Worm (Caenorhabditis elegans): ENCODE measurements around the gene pqn-92.

The pqn-92 gene

DNA sequence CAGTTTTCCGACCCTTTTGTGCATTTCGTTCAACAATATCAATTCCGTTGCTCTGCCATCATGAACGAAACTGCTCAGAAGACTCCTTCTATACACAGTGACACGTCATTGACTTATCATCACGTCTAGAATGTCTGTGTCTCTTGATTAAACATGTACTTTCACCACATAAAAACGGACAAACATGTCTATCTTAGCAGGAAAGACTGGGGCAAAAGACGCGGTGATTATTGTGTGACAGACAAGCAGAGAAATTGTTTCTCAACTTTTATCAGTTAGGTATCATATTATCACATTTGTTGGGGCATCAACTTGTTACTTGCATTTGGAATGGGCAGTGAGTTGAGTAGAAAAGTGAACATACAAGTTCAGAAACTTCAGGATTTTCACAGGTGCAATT, 17.7 kb downstream of the pqn-92 start:
- TF ChIP-seq flt-1 (GFP tag; IDR thresholded peaks at IDR 0.05) (no peak), sea-1 (GFP tag; conservative IDR thresholded peaks at IDR 0.05) (no peak), ama-1 (optimal IDR thresholded peaks at IDR 0.05) (no peak), aly-1 (tag; optimal IDR thresholded peaks at IDR 0.05) (no peak), ceh-36 (tag; optimal IDR thresholded peaks at IDR 0.05) (no peak), F13C5.2 (tag; optimal IDR thresholded peaks at IDR 0.05) (no peak), ceh-13 (GFP tag; optimal IDR thresholded peaks at IDR 0.05) (no peak), hmg-4 (GFP tag; optimal IDR thresholded peaks at IDR 0.05) (no peak), pes-1 (GFP tag; IDR thresholded peaks at IDR 0.05) (no peak), B0310.2 (tag; optimal IDR thresholded peaks at IDR 0.05) (no peak)

DNA sequence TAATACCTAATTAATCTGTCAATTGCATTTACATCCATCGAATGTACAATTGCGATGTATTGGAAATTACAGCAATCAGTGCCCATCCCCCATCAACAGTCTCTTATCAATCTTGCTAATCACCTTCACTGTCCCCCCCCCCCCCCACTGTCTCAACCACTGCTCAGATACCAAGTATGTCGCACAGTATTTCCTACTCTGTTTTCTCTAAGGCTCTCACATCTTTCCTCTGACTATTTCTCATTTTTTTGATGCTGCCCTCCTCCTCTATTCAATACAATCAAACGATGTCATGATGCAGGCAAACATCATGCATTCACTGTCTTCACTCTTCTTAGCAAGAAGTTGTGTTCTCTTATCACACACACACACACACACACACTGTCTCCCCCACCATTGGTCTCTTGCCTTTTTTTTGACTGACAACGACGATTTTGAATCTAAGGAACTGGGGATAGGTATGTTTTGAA, 20.0 kb downstream of the pqn-92 start, which contains the start of the genes zip-12 and Y75B8A.63:
TSS of gene zip-12 (plus strand) at position 387 of the 470 bp plus-strand sequence.
TSS of gene Y75B8A.63 (plus strand) at position 420 of the 470 bp plus-strand sequence.
- TF ChIP-seq tbx-11 (GFP tag; IDR thresholded peaks at IDR 0.05) (no peak), flt-1 (GFP tag; IDR thresholded peaks at IDR 0.05) (no peak), F13C5.2 (tag; optimal IDR thresholded peaks at IDR 0.05) (no peak), ceh-13 (GFP tag; optimal IDR thresholded peaks at IDR 0.05) (no peak)

DNA sequence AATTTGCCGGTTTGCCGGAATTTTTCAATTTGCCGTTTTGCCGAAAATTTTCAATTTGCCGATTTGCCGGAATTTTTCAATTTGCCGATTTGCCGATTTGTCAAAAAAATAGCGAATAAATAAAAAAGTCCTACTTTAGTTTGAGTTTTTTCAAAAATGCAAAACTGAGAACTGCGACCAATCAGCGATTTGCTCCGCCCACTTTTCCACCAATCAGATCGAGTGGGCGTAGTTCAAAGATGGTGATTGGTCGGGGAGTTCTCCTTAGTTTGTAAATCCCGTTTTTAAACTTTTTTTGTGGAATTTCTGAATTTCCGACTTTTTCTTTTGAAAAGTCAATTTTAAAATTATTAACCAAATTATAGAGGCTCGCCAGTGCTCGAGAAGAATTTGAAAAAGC, 23.7 kb downstream of the pqn-92 start:
- TF ChIP-seq pes-1 (GFP tag; IDR thresholded peaks at IDR 0.05) = no peak
- no peak for TF ChIP-seq tbx-11 (GFP tag; IDR thresholded peaks at IDR 0.05)
- no peak for TF ChIP-seq tra-4 (tag; optimal IDR thresholded peaks at IDR 0.05)
- no peak for TF ChIP-seq B0310.2 (tag; optimal IDR thresholded peaks at IDR 0.05)
- no peak for TF ChIP-seq hnd-1 (tag; optimal IDR thresholded peaks at IDR 0.05)
- TF ChIP-seq hmbx-1 (tag; optimal IDR thresholded peaks at IDR 0.05) = no peak
- no peak for TF ChIP-seq ama-1 (optimal IDR thresholded peaks at IDR 0.05)
- no peak for TF ChIP-seq tbx-37 (GFP tag; conservative IDR thresholded peaks at IDR 0.05)

DNA sequence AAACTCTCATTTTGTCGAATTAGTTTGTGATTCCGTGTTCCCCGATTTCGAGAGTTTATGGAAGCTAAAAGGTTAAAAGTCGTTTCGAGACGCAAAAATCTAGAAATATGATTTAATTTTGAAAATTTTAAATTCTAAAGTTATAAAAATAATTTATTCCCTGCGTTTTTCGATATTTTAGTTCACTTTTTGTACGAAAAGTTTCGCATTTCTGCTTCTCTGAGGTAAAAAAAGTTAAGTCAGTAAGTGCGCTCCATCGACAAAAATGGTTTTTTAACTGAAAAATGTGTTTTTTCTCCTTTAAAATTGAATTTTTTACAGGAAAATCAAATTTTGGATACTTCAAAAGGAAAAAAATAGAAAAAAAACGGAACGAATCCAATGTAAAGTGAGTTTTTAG, 25.9 kb downstream of the pqn-92 start, which contains the start of gene zip-1:
TSS of gene zip-1 (plus strand) at position 301 of the 400 bp plus-strand sequence.
- TF ChIP-seq flt-1 (GFP tag; IDR thresholded peaks at IDR 0.05) = no peak
- no peak for TF ChIP-seq hmg-4 (GFP tag; optimal IDR thresholded peaks at IDR 0.05)
- no peak for TF ChIP-seq hmbx-1 (tag; optimal IDR thresholded peaks at IDR 0.05)
- no peak for TF ChIP-seq ama-1 (optimal IDR thresholded peaks at IDR 0.05)

DNA sequence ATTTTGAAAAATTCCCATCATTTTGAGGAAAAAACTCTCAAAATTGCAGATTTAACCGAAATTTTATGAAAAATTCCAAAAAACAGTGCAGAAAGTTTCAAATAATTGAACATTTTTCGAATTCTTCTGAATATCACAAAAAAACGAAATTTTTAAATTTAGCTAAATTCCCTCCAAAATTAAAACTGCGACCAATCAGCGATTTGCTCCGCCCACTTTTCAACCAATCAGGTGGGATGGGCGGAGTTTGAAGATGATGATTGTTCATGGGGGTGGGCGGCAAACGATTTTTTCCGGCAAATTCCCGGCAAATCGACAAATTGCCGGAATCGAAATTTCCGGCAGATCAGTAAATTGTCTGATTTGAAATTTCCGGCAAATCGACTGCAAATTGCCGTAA, 26.7 kb downstream of the pqn-92 start:
- no peak for TF ChIP-seq hmg-4 (GFP tag; optimal IDR thresholded peaks at IDR 0.05)
- no peak for TF ChIP-seq B0310.2 (tag; optimal IDR thresholded peaks at IDR 0.05)
- TF ChIP-seq flt-1 (GFP tag; IDR thresholded peaks at IDR 0.05) = no peak
- no peak for TF ChIP-seq ama-1 (optimal IDR thresholded peaks at IDR 0.05)
- TF ChIP-seq ceh-36 (tag; optimal IDR thresholded peaks at IDR 0.05) = no peak
- TF ChIP-seq hnd-1 (tag; optimal IDR thresholded peaks at IDR 0.05) = no peak
- TF ChIP-seq pes-1 (GFP tag; IDR thresholded peaks at IDR 0.05) = no peak
- TF ChIP-seq tbx-37 (GFP tag; conservative IDR thresholded peaks at IDR 0.05) = no peak
- no peak for TF ChIP-seq hmbx-1 (tag; optimal IDR thresholded peaks at IDR 0.05)
- no peak for TF ChIP-seq scrt-1 (GFP tag; IDR thresholded peaks at IDR 0.05)
- TF ChIP-seq tbx-11 (GFP tag; IDR thresholded peaks at IDR 0.05) = no peak
- no peak for TF ChIP-seq tra-4 (tag; optimal IDR thresholded peaks at IDR 0.05)

DNA sequence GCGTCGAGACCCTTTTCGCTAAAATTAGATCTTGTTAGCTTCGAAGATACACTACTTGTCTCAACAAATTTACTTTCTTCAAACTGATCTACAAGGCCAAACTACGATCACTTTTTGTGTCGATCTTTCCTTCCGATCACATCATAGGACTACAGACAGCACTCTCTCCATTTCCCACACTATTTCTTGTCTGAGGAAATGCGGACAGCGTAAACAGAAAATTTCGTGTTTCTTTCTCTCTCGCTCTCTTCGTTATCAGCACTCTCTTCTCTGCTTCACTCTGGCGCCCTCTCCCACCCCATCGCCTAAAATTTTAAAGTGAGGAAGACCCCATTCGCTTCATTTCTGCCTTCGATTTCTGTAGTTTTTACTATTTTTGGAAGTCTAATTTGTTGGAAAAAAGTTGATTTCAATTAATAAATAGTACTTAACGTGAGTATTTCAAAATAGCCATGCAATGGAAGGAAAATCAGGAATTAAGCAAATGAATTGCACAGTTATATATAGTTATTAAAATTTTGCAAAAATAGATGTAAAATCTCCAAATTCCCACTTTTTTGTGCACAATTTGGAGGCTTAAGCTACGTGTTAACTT, 27.9 kb downstream of the pqn-92 start:
- no peak for TF ChIP-seq hnd-1 (tag; optimal IDR thresholded peaks at IDR 0.05)
- no peak for TF ChIP-seq F13C5.2 (tag; optimal IDR thresholded peaks at IDR 0.05)
- TF ChIP-seq flt-1 (GFP tag; IDR thresholded peaks at IDR 0.05) = no peak
- no peak for TF ChIP-seq B0310.2 (tag; optimal IDR thresholded peaks at IDR 0.05)
- TF ChIP-seq ceh-36 (tag; optimal IDR thresholded peaks at IDR 0.05) = no peak
- no peak for TF ChIP-seq tra-4 (tag; optimal IDR thresholded peaks at IDR 0.05)
- TF ChIP-seq sea-1 (GFP tag; conservative IDR thresholded peaks at IDR 0.05) = no peak
- TF ChIP-seq tbx-37 (GFP tag; conservative IDR thresholded peaks at IDR 0.05) = no peak
- TF ChIP-seq hmg-4 (GFP tag; optimal IDR thresholded peaks at IDR 0.05) = no peak
- no peak for TF ChIP-seq pes-1 (GFP tag; IDR thresholded peaks at IDR 0.05)
- no peak for TF ChIP-seq ceh-13 (GFP tag; optimal IDR thresholded peaks at IDR 0.05)
- no peak for TF ChIP-seq tbx-11 (GFP tag; IDR thresholded peaks at IDR 0.05)
- no peak for TF ChIP-seq ets-7 (tag; optimal IDR thresholded peaks at IDR 0.05)

DNA sequence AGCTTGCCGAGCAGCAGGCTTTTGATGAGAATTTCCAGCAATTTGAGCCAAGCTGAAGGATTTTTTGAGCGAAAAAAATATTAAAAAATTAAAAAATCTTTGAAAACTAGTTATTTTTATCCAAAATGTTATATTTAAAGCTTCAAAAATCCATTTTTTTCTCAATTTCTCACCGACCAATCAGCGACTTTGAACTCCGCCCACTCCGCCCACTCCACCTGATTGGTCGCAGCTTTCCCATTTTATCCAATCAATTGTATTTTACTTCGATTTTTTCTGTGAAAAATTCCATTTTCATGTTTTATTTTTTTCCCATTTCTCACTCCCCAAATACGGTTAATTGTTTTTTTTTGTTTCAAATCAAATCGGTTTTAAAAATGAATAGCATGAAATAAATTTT, 37.4 kb downstream of the pqn-92 start:
- TF ChIP-seq tbx-37 (GFP tag; conservative IDR thresholded peaks at IDR 0.05) = no peak
- TF ChIP-seq ceh-36 (tag; optimal IDR thresholded peaks at IDR 0.05) = no peak
- TF ChIP-seq hmg-4 (GFP tag; optimal IDR thresholded peaks at IDR 0.05) = no peak
- TF ChIP-seq aly-1 (tag; optimal IDR thresholded peaks at IDR 0.05) = no peak
- TF ChIP-seq sea-1 (GFP tag; conservative IDR thresholded peaks at IDR 0.05) = no peak
- no peak for TF ChIP-seq scrt-1 (GFP tag; IDR thresholded peaks at IDR 0.05)
- TF ChIP-seq F13C5.2 (tag; optimal IDR thresholded peaks at IDR 0.05) = no peak
- no peak for TF ChIP-seq B0310.2 (tag; optimal IDR thresholded peaks at IDR 0.05)
- TF ChIP-seq pes-1 (GFP tag; IDR thresholded peaks at IDR 0.05) = no peak
- no peak for TF ChIP-seq flt-1 (GFP tag; IDR thresholded peaks at IDR 0.05)
- TF ChIP-seq ets-7 (tag; optimal IDR thresholded peaks at IDR 0.05) = no peak
- TF ChIP-seq tra-4 (tag; optimal IDR thresholded peaks at IDR 0.05) = no peak
- no peak for TF ChIP-seq hmbx-1 (tag; optimal IDR thresholded peaks at IDR 0.05)
- no peak for TF ChIP-seq ceh-13 (GFP tag; optimal IDR thresholded peaks at IDR 0.05)
- no peak for TF ChIP-seq hnd-1 (tag; optimal IDR thresholded peaks at IDR 0.05)

DNA sequence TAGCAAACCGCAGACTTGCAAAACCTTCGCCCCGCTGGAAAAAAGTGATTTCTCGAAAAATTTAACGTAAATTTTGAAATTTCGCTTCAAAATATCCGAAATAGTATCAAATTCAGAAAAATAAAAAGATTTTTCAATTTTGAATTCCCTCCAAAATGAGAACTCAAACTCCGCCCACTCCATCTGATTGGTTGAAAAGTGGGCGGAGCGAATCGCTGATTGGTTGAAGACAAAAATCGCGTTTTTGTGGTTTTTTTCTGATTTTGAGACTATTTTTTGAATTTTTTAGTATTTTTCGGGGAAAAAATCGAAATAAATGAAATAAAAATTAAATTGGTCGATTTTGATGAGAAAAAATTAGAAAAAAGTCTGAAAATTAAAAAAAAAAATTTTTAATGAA, 41.4 kb downstream of the pqn-92 start:
- no peak for TF ChIP-seq tbx-11 (GFP tag; IDR thresholded peaks at IDR 0.05)
- TF ChIP-seq B0310.2 (tag; optimal IDR thresholded peaks at IDR 0.05) = no peak
- TF ChIP-seq ceh-13 (GFP tag; optimal IDR thresholded peaks at IDR 0.05) = no peak
- TF ChIP-seq flt-1 (GFP tag; IDR thresholded peaks at IDR 0.05) = no peak
- TF ChIP-seq ets-7 (tag; optimal IDR thresholded peaks at IDR 0.05) = no peak
- no peak for TF ChIP-seq tra-4 (tag; optimal IDR thresholded peaks at IDR 0.05)
- TF ChIP-seq hmg-4 (GFP tag; optimal IDR thresholded peaks at IDR 0.05) = no peak

Data from whole organism, early embryonic.